Fruit fly (Drosophila melanogaster) whole organism, embryonic: ENCODE measurements around the gene CG8097.

ENCODE experiments used
- Ada2b ChIP-seq: fragments of 200-800 bp; sonication (Bioruptor generic); IDR thresholded peaks from 2 replicates; pipeline ENCODE4 v1.3.6; 2022; ENCODE audit warnings: missing biosample characterization, missing genetic modification characterization
- CG11085 ChIP-seq: fragments of 200-800 bp; sonication (Bioruptor generic); IDR thresholded peaks from 2 replicates; pipeline ENCODE4 v1.3.6; 2022; ENCODE audit warnings: missing biosample characterization, missing genetic modification characterization
- CG12104 ChIP-seq: fragments of 200-800 bp; sonication (Bioruptor generic); optimal IDR thresholded peaks from 3 replicates; lab custom pipeline; 2016; ENCODE audit warnings: missing biosample characterization, missing genetic modification characterization
- CG14860 ChIP-seq: fragments of 200-800 bp; sonication (Bioruptor generic); IDR thresholded peaks from 3 replicates; pipeline ENCODE4 v1.3.6; 2022; ENCODE audit warnings: missing biosample characterization, missing genetic modification characterization; ENCODE audit not compliant: partially characterized antibody
- CG15011 ChIP-seq: fragments of 200-800 bp; sonication (Bioruptor generic); optimal IDR thresholded peaks from 3 replicates; lab custom pipeline; 2018; ENCODE audit warnings: missing biosample characterization, mild to moderate bottlenecking, missing genetic modification characterization
- CG15514 ChIP-seq: fragments of 200-800 bp; sonication (Bioruptor generic); optimal IDR thresholded peaks from 3 replicates; lab custom pipeline; 2017; ENCODE audit warnings: missing biosample characterization, missing genetic modification characterization, mild to moderate bottlenecking, moderate library complexity, missing genetic modification reagents
- CG18599 ChIP-seq: fragments of 200-800 bp; sonication (Bioruptor generic); optimal IDR thresholded peaks from 3 replicates; lab custom pipeline; 2017; ENCODE audit warnings: missing biosample characterization, missing genetic modification characterization, mild to moderate bottlenecking, moderate library complexity, missing genetic modification reagents
- CG2129 ChIP-seq: fragments of 200-800 bp; sonication (Bioruptor generic); IDR thresholded peaks from 2 replicates; pipeline ENCODE4 v1.3.6; 2022; ENCODE audit warnings: missing biosample characterization, missing genetic modification characterization; ENCODE audit not compliant: partially characterized antibody
- CG34224 ChIP-seq: fragments of 200-800 bp; sonication (Bioruptor generic); IDR thresholded peaks from 3 replicates; pipeline ENCODE4 v1.3.6; 2022; ENCODE audit warnings: missing biosample characterization, missing genetic modification characterization; ENCODE audit not compliant: partially characterized antibody
- CG3995 ChIP-seq: fragments of 200-800 bp; sonication (Bioruptor generic); optimal IDR thresholded peaks from 3 replicates; lab custom pipeline; 2016; ENCODE audit warnings: missing biosample characterization, missing genetic modification characterization
- CG6175 ChIP-seq: fragments of 200-800 bp; sonication (Bioruptor generic); IDR thresholded peaks from 3 replicates; pipeline ENCODE4 v1.3.6; 2022; ENCODE audit warnings: missing biosample characterization, missing genetic modification characterization
- CG6272 ChIP-seq: fragments of 200-800 bp; sonication (Bioruptor generic); IDR thresholded peaks from 2 replicates; pipeline ENCODE4 v1.3.6; 2022; ENCODE audit warnings: missing biosample characterization, missing genetic modification characterization
- CG7963 ChIP-seq: fragments of 200-800 bp; sonication (Bioruptor generic); IDR thresholded peaks from 3 replicates; pipeline ENCODE4 v1.3.6; 2022; ENCODE audit warnings: missing biosample characterization, missing genetic modification characterization; ENCODE audit not compliant: partially characterized antibody
- CG8388 ChIP-seq: fragments of 200-800 bp; sonication (Bioruptor generic); optimal IDR thresholded peaks from 2 replicates; lab custom pipeline; 2019; ENCODE audit warnings: missing biosample characterization, mild to moderate bottlenecking, missing genetic modification characterization, moderate library complexity
- CG9727 ChIP-seq: fragments of 200-800 bp; sonication (Bioruptor generic); optimal IDR thresholded peaks from 3 replicates; lab custom pipeline; 2017; ENCODE audit warnings: missing biosample characterization, mild to moderate bottlenecking, missing genetic modification characterization
- Camta ChIP-seq: fragments of 200-800 bp; sonication (Bioruptor generic); optimal IDR thresholded peaks from 2 replicates; lab custom pipeline; 2016; ENCODE audit warnings: missing biosample characterization, missing genetic modification characterization
- Doc3 ChIP-seq: fragments of 200-800 bp; sonication (Bioruptor generic); IDR thresholded peaks from 3 replicates; pipeline ENCODE4 v1.3.6; 2022; ENCODE audit warnings: missing biosample characterization, missing genetic modification characterization; ENCODE audit not compliant: partially characterized antibody
- Dp ChIP-seq: fragments of 200-800 bp; sonication (Bioruptor generic); optimal IDR thresholded peaks from 2 replicates; lab custom pipeline; 2018; ENCODE audit warnings: missing biosample characterization, mild to moderate bottlenecking, missing genetic modification characterization, moderate library complexity
- Dref ChIP-seq: fragments of 200-800 bp; sonication (Bioruptor generic); IDR thresholded peaks from 2 replicates; pipeline ENCODE4 v1.3.6; 2022; ENCODE audit warnings: missing biosample characterization, missing genetic modification characterization
- Drgx ChIP-seq: fragments of 200-800 bp; sonication (Bioruptor generic); IDR thresholded peaks from 2 replicates; pipeline ENCODE4 v1.3.6; 2022; ENCODE audit warnings: missing biosample characterization, missing genetic modification characterization
- E2f2 ChIP-seq: fragments of 200-800 bp; sonication (Bioruptor generic); IDR thresholded peaks from 2 replicates; pipeline ENCODE4 v1.3.6; 2022; ENCODE audit warnings: missing biosample characterization, missing genetic modification characterization
- Hr78 ChIP-seq, 2 experiments: fragments of 200-800 bp in 1 of 2; fragments of >200 bp in 1 of 2; sonication (Bioruptor generic) in 1 of 2; optimal IDR thresholded peaks; 2 replicates each; lab custom pipeline; 2017 to 2019; ENCODE audit warnings: missing biosample characterization in 2 of 2, missing genetic modification characterization in 2 of 2, mild to moderate bottlenecking in 1 of 2, moderate library complexity in 1 of 2
- Med ChIP-seq: fragments of 200-800 bp; sonication (Bioruptor generic); peaks from one replicate; lab custom pipeline; 2016; ENCODE audit warnings: missing biosample characterization, missing genetic modification characterization, mild to moderate bottlenecking, inconsistent platforms, moderate library complexity
- NC2β ChIP-seq: fragments of 200-800 bp; sonication (Bioruptor generic); optimal IDR thresholded peaks from 2 replicates; lab custom pipeline; 2016; ENCODE audit warnings: missing biosample characterization, missing genetic modification characterization
- Nf-YA ChIP-seq: fragments of 200-800 bp; sonication (Bioruptor generic); IDR thresholded peaks from 2 replicates; pipeline ENCODE4 v1.3.6; 2022; ENCODE audit warnings: missing biosample characterization, missing genetic modification characterization
- NfI ChIP-seq: fragments of 200-800 bp; sonication (Bioruptor generic); optimal IDR thresholded peaks from 3 replicates; lab custom pipeline; 2018; ENCODE audit warnings: missing biosample characterization, mild to moderate bottlenecking, missing genetic modification characterization, moderate library complexity
- PHDP ChIP-seq: fragments of 200-800 bp; sonication (Bioruptor generic); optimal IDR thresholded peaks from 3 replicates; lab custom pipeline; 2018; ENCODE audit warnings: missing biosample characterization, mild to moderate bottlenecking, missing genetic modification characterization, moderate library complexity
- Scr ChIP-seq: fragments of 200-800 bp; sonication (Bioruptor generic); IDR thresholded peaks from 2 replicates; pipeline ENCODE4 v1.3.6; 2022; ENCODE audit warnings: missing biosample characterization, missing genetic modification characterization; ENCODE audit not compliant: partially characterized antibody
- ap ChIP-seq: fragments of 200-800 bp; sonication (Bioruptor generic); IDR thresholded peaks from 2 replicates; pipeline ENCODE4 v1.3.6; 2022; ENCODE audit warnings: missing biosample characterization, missing genetic modification characterization
- bowl ChIP-seq: fragments of 200-800 bp; sonication (Bioruptor generic); IDR thresholded peaks from 2 replicates; pipeline ENCODE4 v1.3.6; 2022; ENCODE audit warnings: missing biosample characterization, missing genetic modification characterization
- dm ChIP-seq: fragments of 200-800 bp; sonication (Bioruptor generic); optimal IDR thresholded peaks from 3 replicates; lab custom pipeline; 2016; ENCODE audit warnings: missing biosample characterization, missing genetic modification characterization
- dpn ChIP-seq, 2 experiments: fragments of 200-800 bp; sonication (Bioruptor generic); optimal IDR thresholded peaks; 3 replicates each; lab custom pipeline; 2016; ENCODE audit warnings: missing biosample characterization in 2 of 2, missing genetic modification characterization in 2 of 2
- gce ChIP-seq: fragments of 200-800 bp; sonication (Bioruptor generic); IDR thresholded peaks from 3 replicates; pipeline ENCODE4 v1.3.6; 2022; ENCODE audit warnings: missing biosample characterization, missing genetic modification characterization
- gsb ChIP-seq: fragments of 200-800 bp; sonication (Bioruptor generic); IDR thresholded peaks from 2 replicates; pipeline ENCODE4 v1.3.6; 2022; ENCODE audit warnings: missing biosample characterization, missing genetic modification characterization
- hb ChIP-seq: fragments of 200-800 bp; sonication (Bioruptor generic); IDR thresholded peaks from 3 replicates; pipeline ENCODE4 v1.3.6; 2022; ENCODE audit warnings: missing biosample characterization, missing genetic modification characterization; ENCODE audit not compliant: partially characterized antibody
- lab ChIP-seq: fragments of 200-800 bp; sonication (Bioruptor generic); optimal IDR thresholded peaks from 3 replicates; lab custom pipeline; 2017; ENCODE audit warnings: missing biosample characterization, missing genetic modification characterization, mild to moderate bottlenecking, moderate library complexity, missing genetic modification reagents
- lilli ChIP-seq: fragments of 200-800 bp; sonication (Bioruptor generic); optimal IDR thresholded peaks from 3 replicates; lab custom pipeline; 2016; ENCODE audit warnings: missing biosample characterization, missing genetic modification characterization
- maf-S ChIP-seq: fragments of 200-800 bp; sonication (Bioruptor generic); optimal IDR thresholded peaks from 2 replicates; lab custom pipeline; 2016; ENCODE audit warnings: missing biosample characterization, missing genetic modification characterization
- nau ChIP-seq: fragments of 200-800 bp; sonication (Bioruptor generic); optimal IDR thresholded peaks from 3 replicates; lab custom pipeline; 2017; ENCODE audit warnings: missing biosample characterization, mild to moderate bottlenecking, missing genetic modification characterization, missing genetic modification reagents
- nom ChIP-seq: fragments of 200-800 bp; sonication (Bioruptor generic); optimal IDR thresholded peaks from 2 replicates; lab custom pipeline; 2017; ENCODE audit warnings: missing biosample characterization, missing genetic modification characterization, mild to moderate bottlenecking, moderate library complexity, missing genetic modification reagents
- p53 ChIP-seq: fragments of 200-800 bp; sonication (Bioruptor generic); optimal IDR thresholded peaks from 2 replicates; lab custom pipeline; 2016; ENCODE audit warnings: missing biosample characterization, missing genetic modification characterization
- phol ChIP-seq: fragments of 200-800 bp; sonication (Bioruptor generic); optimal IDR thresholded peaks from 3 replicates; lab custom pipeline; 2018; ENCODE audit warnings: missing biosample characterization, mild to moderate bottlenecking, missing genetic modification characterization, moderate library complexity
- sim ChIP-seq: fragments of 200-800 bp; sonication (Bioruptor generic); IDR thresholded peaks from 2 replicates; pipeline ENCODE4 v1.3.6; 2022; ENCODE audit warnings: missing biosample characterization, missing genetic modification characterization
- slbo ChIP-seq: fragments of 200-800 bp; sonication (Bioruptor generic); IDR thresholded peaks from 2 replicates; pipeline ENCODE4 v1.3.6; 2022; ENCODE audit warnings: missing biosample characterization, missing genetic modification characterization
- tup ChIP-seq: fragments of 200-800 bp; sonication (Bioruptor generic); optimal IDR thresholded peaks from 2 replicates; lab custom pipeline; 2016; ENCODE audit warnings: missing biosample characterization, mild to moderate bottlenecking, missing genetic modification characterization, moderate library complexity
- tx ChIP-seq: fragments of 200-800 bp; sonication (Bioruptor generic); optimal IDR thresholded peaks from 2 replicates; lab custom pipeline; 2016; ENCODE audit warnings: missing biosample characterization, missing genetic modification characterization
- vvl ChIP-seq: fragments of 200-800 bp; sonication (Bioruptor generic); IDR thresholded peaks from 2 replicates; pipeline ENCODE4 v1.3.6; 2022; ENCODE audit warnings: missing biosample characterization, missing genetic modification characterization
- zen ChIP-seq: fragments of 200-800 bp; sonication (Bioruptor generic); optimal IDR thresholded peaks from 3 replicates; lab custom pipeline; 2018; ENCODE audit warnings: missing biosample characterization, mild to moderate bottlenecking, missing genetic modification characterization, moderate library complexity
- zf30C ChIP-seq: fragments of 200-800 bp; sonication (Bioruptor generic); optimal IDR thresholded peaks from 3 replicates; lab custom pipeline; 2018; ENCODE audit warnings: missing biosample characterization, mild to moderate bottlenecking, missing genetic modification characterization
- zfh1 ChIP-seq: fragments of 200-800 bp; sonication (Bioruptor generic); IDR thresholded peaks from 3 replicates; pipeline ENCODE4 v1.3.6; 2022; ENCODE audit warnings: missing biosample characterization, missing genetic modification characterization

The CG8097 gene

DNA sequence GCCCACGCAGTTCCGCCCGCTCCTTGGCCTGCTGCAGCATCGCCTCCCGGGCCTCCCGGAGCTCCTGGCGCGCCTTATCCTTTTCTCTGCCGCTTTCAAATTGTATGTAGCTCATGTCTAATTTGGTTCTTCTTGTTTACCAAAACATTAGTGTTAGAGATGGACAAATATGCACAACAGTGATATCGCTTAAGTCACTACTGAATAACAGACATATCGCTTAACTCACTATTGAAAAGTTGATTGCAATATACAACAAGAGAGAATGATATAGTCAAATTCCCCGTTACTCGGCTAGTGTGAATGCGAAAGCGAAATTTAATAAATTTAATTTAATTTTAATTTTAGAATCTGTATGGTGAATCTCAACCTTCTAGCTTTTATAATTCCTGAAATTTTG, 8.6 kb upstream of the CG8097 start, which contains the start of gene CG9213:
Gene CG9213, minus strand, starts transcription at position 152 of the 400 bp plus-strand sequence.
- TF ChIP-seq Med (GFP tag; lab: Kevin White, UChicago) (peak; percentile 82), CG6272 (0 out of 2 replicates have a peak, but pooled peaks have one; percentile 7), tup (GFP tag; lab: Kevin White, UChicago) (no peak), ap (no peak), CG34224 (GFP tag; lab: Robert Waterston, UW) (peak; percentile 86), zfh1 (GFP tag; lab: Robert Waterston, UW) (no peak), CG8388 (GFP tag; lab: Kevin White, UChicago) (no peak), CG12104 (GFP tag; lab: Kevin White, UChicago) (no peak), CG18599 (GFP tag; lab: Kevin White, UChicago) (no peak), dpn (GFP tag; optimal IDR thresholded peaks at IDR 0.05; lab: Kevin White, UChicago) (peak in 1 of 2 experiments; percentile 20), E2f2 (GFP tag; lab: Robert Waterston, UW) (0 out of 2 replicates have a peak, but pooled peaks have one; percentile 35), gce (no peak), bowl (GFP tag; lab: Robert Waterston, UW) (no peak), nom (GFP tag; lab: Kevin White, UChicago) (no peak), PHDP (no peak), zen (peak; percentile 18), nau (no peak), dm (GFP tag; lab: Kevin White, UChicago) (peak; percentile 9), Hr78 (GFP tag; optimal IDR thresholded peaks at IDR 0.05; lab: Kevin White, UChicago) (no peak), CG9727 (no peak), CG15011 (GFP tag; lab: Kevin White, UChicago) (no peak), Ada2b (GFP tag; lab: Robert Waterston, UW) (no peak), Doc3 (GFP tag; lab: Robert Waterston, UW) (peak; percentile 86), hb (peak; percentile 73), vvl (GFP tag; lab: Robert Waterston, UW) (0 out of 2 replicates have a peak, but pooled peaks have one; percentile 13), lab (no peak), zf30C (GFP tag; lab: Kevin White, UChicago) (no peak), sim (no peak), CG2129 (peak; percentile 57; the same call in 1 of the 2 replicates), tx (GFP tag; lab: Kevin White, UChicago) (no peak), phol (tag; lab: Kevin White, UChicago) (peak; percentile 10), Dp (GFP tag; lab: Kevin White, UChicago) (peak; percentile 34), Scr (GFP tag; lab: Robert Waterston, UW) (peak; percentile 87), Dref (GFP tag; lab: Robert Waterston, UW) (peak; percentile 56), NC2β (no peak), CG3995 (GFP tag; lab: Kevin White, UChicago) (peak; percentile 98), Drgx (GFP tag; lab: Robert Waterston, UW) (no peak), CG11085 (no peak), NfI (GFP tag; lab: Kevin White, UChicago) (peak; percentile 13), Camta (GFP tag; lab: Kevin White, UChicago) (no peak), lilli (peak; percentile 24), CG15514 (GFP tag; lab: Kevin White, UChicago) (peak; percentile 19), CG14860 (GFP tag; lab: Robert Waterston, UW) (peak; percentile 58; the same call in 2 of the 3 replicates), Nf-YA (GFP tag; lab: Robert Waterston, UW) (no peak), maf-S (GFP tag; lab: Kevin White, UChicago) (no peak), CG7963 (GFP tag; lab: Robert Waterston, UW) (peak; percentile 49; the same call in 1 of the 3 replicates), slbo (peak; percentile 29; the same call in 1 of the 2 replicates), p53 (GFP tag; lab: Kevin White, UChicago) (no peak), gsb (GFP tag; lab: Robert Waterston, UW) (no peak), CG6175 (no peak)
